Fruit fly (Drosophila melanogaster) whole organism, embryonic: Measurements from ENCODE around the gene CG15213.

ENCODE experiments used
- ATbp ChIP-seq: fragments of 200-800 bp; sonication (Bioruptor generic); optimal IDR thresholded peaks from 2 replicates; lab custom pipeline; 2017; ENCODE audit warnings: missing biosample characterization, mild to moderate bottlenecking, missing genetic modification characterization, missing genetic modification reagents
- Antp ChIP-seq: fragments of 200-800 bp; sonication (Bioruptor generic); optimal IDR thresholded peaks from 3 replicates; lab custom pipeline; 2016; ENCODE audit warnings: missing biosample characterization, missing genetic modification characterization
- CG10147 ChIP-seq: fragments of 200-800 bp; sonication (Bioruptor generic); optimal IDR thresholded peaks from 2 replicates; lab custom pipeline; 2019; ENCODE audit warnings: missing biosample characterization, mild to moderate bottlenecking, missing genetic modification characterization, moderate library complexity
- CG10274 ChIP-seq: fragments of 200-800 bp; sonication (Bioruptor generic); optimal IDR thresholded peaks from 3 replicates; lab custom pipeline; 2017; ENCODE audit warnings: missing biosample characterization, mild to moderate bottlenecking, missing genetic modification characterization
- CG10654 ChIP-seq: fragments of 200-800 bp; sonication (Bioruptor generic); optimal IDR thresholded peaks from 2 replicates; lab custom pipeline; 2016; ENCODE audit warnings: missing biosample characterization, missing genetic modification characterization
- CG12236 ChIP-seq: fragments of 200-800 bp; sonication (Bioruptor generic); optimal IDR thresholded peaks from 2 replicates; lab custom pipeline; 2016; ENCODE audit warnings: missing biosample characterization, missing genetic modification characterization
- CG12659 ChIP-seq: fragments of 200-800 bp; sonication (Bioruptor generic); optimal IDR thresholded peaks from 3 replicates; lab custom pipeline; 2017; ENCODE audit warnings: mild to moderate bottlenecking, missing biosample characterization, missing genetic modification reagents, missing genetic modification characterization
- CG12769 ChIP-seq: fragments of 200-800 bp; sonication (Bioruptor generic); optimal IDR thresholded peaks from 2 replicates; lab custom pipeline; 2019; ENCODE audit warnings: missing biosample characterization, mild to moderate bottlenecking, missing genetic modification characterization, moderate library complexity
- CG1529 ChIP-seq: fragments of 200-800 bp; sonication (Bioruptor generic); optimal IDR thresholded peaks from 3 replicates; lab custom pipeline; 2018; ENCODE audit warnings: missing biosample characterization, missing genetic modification characterization
- CG18011 ChIP-seq: fragments of 200-800 bp; sonication (Bioruptor generic); optimal IDR thresholded peaks from 2 replicates; lab custom pipeline; 2017; ENCODE audit warnings: missing biosample characterization, missing genetic modification characterization, mild to moderate bottlenecking, moderate library complexity, missing genotype
- CG1832 ChIP-seq: fragments of 200-800 bp; sonication (Bioruptor generic); optimal IDR thresholded peaks from 2 replicates; lab custom pipeline; 2017; ENCODE audit warnings: missing biosample characterization, mild to moderate bottlenecking, missing genetic modification characterization, inconsistent platforms
- CG31388 ChIP-seq: fragments of 200-800 bp; sonication (Bioruptor generic); optimal IDR thresholded peaks from 2 replicates; lab custom pipeline; 2016; ENCODE audit warnings: missing biosample characterization, missing genetic modification characterization
- CG3407 ChIP-seq: fragments of 200-800 bp; sonication (Bioruptor generic); optimal IDR thresholded peaks from 2 replicates; lab custom pipeline; 2018; ENCODE audit warnings: missing biosample characterization, mild to moderate bottlenecking, missing genetic modification characterization
- CG3847 ChIP-seq: fragments of 200-800 bp; sonication (Bioruptor generic); IDR thresholded peaks from 2 replicates; pipeline ENCODE4 v1.3.6; 2022; ENCODE audit warnings: missing biosample characterization, missing genetic modification characterization
- CG3995 ChIP-seq: fragments of 200-800 bp; sonication (Bioruptor generic); optimal IDR thresholded peaks from 3 replicates; lab custom pipeline; 2016; ENCODE audit warnings: missing biosample characterization, missing genetic modification characterization
- CG4360 ChIP-seq: fragments of 200-800 bp; sonication (Bioruptor generic); IDR thresholded peaks from 2 replicates; pipeline ENCODE4 v1.3.6; 2022; ENCODE audit warnings: missing biosample characterization, missing genetic modification characterization
- CG4424 ChIP-seq: fragments of 200-800 bp; sonication (Bioruptor generic); optimal IDR thresholded peaks from 3 replicates; lab custom pipeline; 2016; ENCODE audit warnings: missing biosample characterization, missing genetic modification characterization
- CG4617 ChIP-seq: fragments of 200-800 bp; sonication (Bioruptor generic); optimal IDR thresholded peaks from 3 replicates; lab custom pipeline; 2016; ENCODE audit warnings: missing biosample characterization, missing genetic modification characterization, borderline replicate concordance
- CG5245 ChIP-seq: fragments of 200-800 bp; sonication (Bioruptor generic); optimal IDR thresholded peaks from 3 replicates; lab custom pipeline; 2016; ENCODE audit warnings: missing biosample characterization, missing genetic modification characterization
- CG5953 ChIP-seq: fragments of 200-800 bp; sonication (Bioruptor generic); IDR thresholded peaks from 2 replicates; pipeline ENCODE4 v1.3.6; 2022; ENCODE audit warnings: missing biosample characterization, missing genetic modification characterization
- CG7271 ChIP-seq: fragments of 200-800 bp; sonication (Bioruptor generic); optimal IDR thresholded peaks from 2 replicates; lab custom pipeline; 2018; ENCODE audit warnings: missing biosample characterization, mild to moderate bottlenecking, missing genetic modification characterization, moderate library complexity
- CG7357 ChIP-seq: fragments of 200-800 bp; sonication (Bioruptor generic); IDR thresholded peaks from 3 replicates; pipeline ENCODE4 v1.3.6; 2022; ENCODE audit warnings: missing biosample characterization, missing genetic modification characterization
- CG7839 ChIP-seq: fragments of 200-800 bp; sonication (Bioruptor generic); optimal IDR thresholded peaks from 3 replicates; lab custom pipeline; 2018; ENCODE audit warnings: missing biosample characterization, mild to moderate bottlenecking, missing genetic modification characterization, moderate library complexity
- CG8089 ChIP-seq: fragments of 200-800 bp; sonication (Bioruptor generic); optimal IDR thresholded peaks from 3 replicates; lab custom pipeline; 2016; ENCODE audit warnings: missing biosample characterization, missing genetic modification characterization
- CG8924 ChIP-seq: fragments of 200-800 bp; optimal IDR thresholded peaks from 3 replicates; lab custom pipeline; 2019; ENCODE audit warnings: missing biosample characterization, mild to moderate bottlenecking, missing genetic modification characterization, moderate library complexity
- CG8944 ChIP-seq: fragments of 200-800 bp; sonication (Bioruptor generic); optimal IDR thresholded peaks from 3 replicates; lab custom pipeline; 2016; ENCODE audit warnings: missing biosample characterization, missing genetic modification characterization
- CG9215 ChIP-seq: fragments of 200-800 bp; sonication (Bioruptor generic); IDR thresholded peaks from 2 replicates; pipeline ENCODE4 v1.3.6; 2022; ENCODE audit warnings: missing biosample characterization, missing genetic modification characterization
- Dip3 ChIP-seq: fragments of 200-800 bp; sonication (Bioruptor generic); optimal IDR thresholded peaks from 3 replicates; lab custom pipeline; 2016; ENCODE audit warnings: missing biosample characterization, missing genetic modification characterization
- Dll ChIP-seq: fragments of 200-800 bp; sonication (Bioruptor generic); IDR thresholded peaks from 4 replicates; pipeline ENCODE4 v1.3.6; 2022; ENCODE audit warnings: missing biosample characterization, missing genetic modification characterization; ENCODE audit not compliant: partially characterized antibody
- Doc3 ChIP-seq: fragments of 200-800 bp; sonication (Bioruptor generic); IDR thresholded peaks from 3 replicates; pipeline ENCODE4 v1.3.6; 2022; ENCODE audit warnings: missing biosample characterization, missing genetic modification characterization; ENCODE audit not compliant: partially characterized antibody
- Drgx ChIP-seq: fragments of 200-800 bp; sonication (Bioruptor generic); IDR thresholded peaks from 2 replicates; pipeline ENCODE4 v1.3.6; 2022; ENCODE audit warnings: missing biosample characterization, missing genetic modification characterization
- Gsc ChIP-seq: fragments of 200-800 bp; sonication (Bioruptor generic); IDR thresholded peaks from 2 replicates; pipeline ENCODE4 v1.3.6; 2022; ENCODE audit warnings: missing biosample characterization, missing genetic modification characterization
- H15 ChIP-seq: fragments of 200-800 bp; sonication (Bioruptor generic); IDR thresholded peaks from 3 replicates; pipeline ENCODE4 v1.3.6; 2022; ENCODE audit warnings: missing biosample characterization, missing genetic modification characterization
- Rfx ChIP-seq: fragments of 200-800 bp; sonication (Bioruptor generic); IDR thresholded peaks from 2 replicates; pipeline ENCODE4 v1.3.6; 2022; ENCODE audit warnings: missing biosample characterization, missing genetic modification characterization
- Scr ChIP-seq: fragments of 200-800 bp; sonication (Bioruptor generic); IDR thresholded peaks from 2 replicates; pipeline ENCODE4 v1.3.6; 2022; ENCODE audit warnings: missing biosample characterization, missing genetic modification characterization; ENCODE audit not compliant: partially characterized antibody
- Sox100B ChIP-seq: fragments of 200-800 bp; sonication (Bioruptor generic); optimal IDR thresholded peaks from 3 replicates; lab custom pipeline; 2018; ENCODE audit warnings: missing biosample characterization, mild to moderate bottlenecking, missing genetic modification characterization
- Trl ChIP-seq, 3 experiments: fragments of >200 bp in 2 of 3; fragments of 200-800 bp in 1 of 3; sonication (Bioruptor generic) in 1 of 3; optimal IDR thresholded peaks; 2 replicates in 1 of 3; 3 replicates in 2 of 3; lab custom pipeline; 2016 to 2017; ENCODE audit warnings: missing biosample characterization in 1 of 3, missing genetic modification characterization in 1 of 3
- ac ChIP-seq: fragments of 200-800 bp; sonication (Bioruptor generic); optimal IDR thresholded peaks from 3 replicates; lab custom pipeline; 2017; ENCODE audit warnings: missing biosample characterization, mild to moderate bottlenecking, missing genetic modification characterization
- ase ChIP-seq: fragments of 200-800 bp; sonication (Bioruptor generic); IDR thresholded peaks from 3 replicates; pipeline ENCODE4 v1.3.6; 2022; ENCODE audit warnings: missing biosample characterization, missing genetic modification characterization
- chn ChIP-seq: fragments of 200-800 bp; sonication (Bioruptor generic); optimal IDR thresholded peaks from 2 replicates; lab custom pipeline; 2016; ENCODE audit warnings: missing biosample characterization, missing genetic modification characterization
- eyg ChIP-seq: fragments of 200-800 bp; sonication (Bioruptor generic); optimal IDR thresholded peaks from 3 replicates; lab custom pipeline; 2016; ENCODE audit warnings: missing biosample characterization, missing genetic modification characterization
- gsb-n ChIP-seq: fragments of 200-800 bp; sonication (Bioruptor generic); optimal IDR thresholded peaks from 3 replicates; lab custom pipeline; 2018; ENCODE audit warnings: missing biosample characterization, mild to moderate bottlenecking, missing genetic modification characterization
- ham ChIP-seq: fragments of 200-800 bp; sonication (Bioruptor generic); IDR thresholded peaks from 2 replicates; pipeline ENCODE4 v1.3.6; 2022; ENCODE audit warnings: missing biosample characterization, missing genetic modification characterization
- ind ChIP-seq: fragments of 200-800 bp; sonication (Bioruptor generic); optimal IDR thresholded peaks from 3 replicates; lab custom pipeline; 2016; ENCODE audit warnings: missing biosample characterization, missing genetic modification characterization
- lmd ChIP-seq: fragments of 200-800 bp; sonication (Bioruptor generic); IDR thresholded peaks from 2 replicates; pipeline ENCODE4 v1.3.6; 2022; ENCODE audit warnings: missing biosample characterization, missing genetic modification characterization
- pan ChIP-seq, 4 experiments: fragments of >200 bp in 3 of 4; fragments of 200-800 bp in 1 of 4; sonication (Bioruptor generic) in 1 of 4; optimal IDR thresholded peaks in 3 of 4; IDR thresholded peaks in 1 of 4; 2 replicates each; pipeline versions ENCODE4 v1.3.6 to Lab custom; 2017 to 2022; ENCODE audit warnings: missing biosample characterization in 2 of 4, missing genetic modification characterization in 2 of 4, mixed read lengths in 1 of 4
- slp2 ChIP-seq: fragments of 200-800 bp; sonication (Bioruptor generic); optimal IDR thresholded peaks from 2 replicates; lab custom pipeline; 2016; ENCODE audit warnings: missing biosample characterization, missing genetic modification characterization
- sna ChIP-seq: fragments of 200-800 bp; sonication (Bioruptor generic); IDR thresholded peaks from 2 replicates; pipeline ENCODE4 v1.3.6; 2022; ENCODE audit warnings: missing biosample characterization, missing genetic modification characterization; ENCODE audit not compliant: partially characterized antibody
- so ChIP-seq: fragments of 200-800 bp; sonication (Bioruptor generic); IDR thresholded peaks from 3 replicates; pipeline ENCODE4 v1.3.6; 2022; ENCODE audit warnings: missing biosample characterization, missing genetic modification characterization
- toy ChIP-seq: fragments of 200-800 bp; sonication (Bioruptor generic); IDR thresholded peaks from 2 replicates; pipeline ENCODE4 v1.3.6; 2022; ENCODE audit warnings: missing biosample characterization, missing genetic modification characterization

Gene CG15213

DNA sequence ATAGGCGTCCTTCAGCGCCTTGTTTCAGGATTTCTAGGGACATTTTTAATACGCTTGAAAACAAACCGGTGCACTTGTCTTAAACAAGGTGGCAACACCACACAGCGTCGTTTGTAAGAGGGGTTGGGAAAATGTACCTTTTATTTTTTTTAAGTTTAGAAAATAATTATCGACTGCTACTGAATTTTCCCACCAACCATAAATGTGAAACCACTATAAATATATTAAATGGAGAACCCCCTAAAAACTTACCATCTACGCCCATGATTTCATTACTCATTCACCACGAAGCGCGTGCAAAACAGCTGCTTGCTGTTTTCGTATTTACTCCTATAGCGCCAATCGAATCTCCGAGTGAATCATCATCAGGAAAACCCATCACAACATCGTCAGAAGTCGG is 6.3 kb upstream of the CG15213 start, which contains the start of the genes Tcs5 and CHMP2B (continued):
- TF ChIP-seq CG10274 (GFP tag; lab: Kevin White, UChicago): peak; percentile 96
- no peak for TF ChIP-seq pan (optimal IDR thresholded peaks at IDR 0.05; lab: Kevin White, UChicago)
- peak in 1 of 2 experiments; percentile 100 for TF ChIP-seq pan (GFP tag; optimal IDR thresholded peaks at IDR 0.05 in 1 of 2, IDR thresholded peaks at IDR 0.05 in 1 of 2)
- TF ChIP-seq H15 (GFP tag; lab: Robert Waterston, UW): peak; percentile 100
- TF ChIP-seq eyg (GFP tag; lab: Kevin White, UChicago): peak; percentile 99
- TF ChIP-seq CG7357: peak; percentile 100
- TF ChIP-seq ac (GFP tag; lab: Kevin White, UChicago): peak; percentile 99
- peak; percentile 96 for TF ChIP-seq CG4360 (GFP tag; lab: Robert Waterston, UW)
- TF ChIP-seq CG4617 (GFP tag; lab: Kevin White, UChicago): peak; percentile 100
- peak; percentile 23 for TF ChIP-seq CG1832 (GFP tag; lab: Kevin White, UChicago)
- TF ChIP-seq ase: peak; percentile 100
- peak; percentile 100 for TF ChIP-seq CG8944 (GFP tag; lab: Kevin White, UChicago)
- peak; percentile 99 for TF ChIP-seq CG1529 (GFP tag; lab: Kevin White, UChicago)
- peak; percentile 99 for TF ChIP-seq CG10147 (GFP tag; lab: Kevin White, UChicago)
- peak; percentile 99 for TF ChIP-seq CG8089 (GFP tag; lab: Kevin White, UChicago)
- TF ChIP-seq CG5953 (GFP tag; lab: Robert Waterston, UW): peak; percentile 100
- peak; percentile 99 for TF ChIP-seq CG8924 (tag; lab: Kevin White, UChicago)
- TF ChIP-seq Sox100B: peak; percentile 98
- peak; percentile 100 for TF ChIP-seq Gsc (GFP tag; lab: Robert Waterston, UW)
- peak; percentile 99 for TF ChIP-seq ham (GFP tag; lab: Robert Waterston, UW)
- TF ChIP-seq ind (GFP tag; lab: Kevin White, UChicago): peak; percentile 100
- TF ChIP-seq Dll (GFP tag; lab: Robert Waterston, UW): peak; percentile 52; the same call in 2 of the 4 replicates
- TF ChIP-seq Dip3 (GFP tag; lab: Kevin White, UChicago): peak; percentile 100
- TF ChIP-seq CG7271 (tag; lab: Kevin White, UChicago): peak; percentile 100
- peak; percentile 100 for TF ChIP-seq CG12659 (GFP tag; lab: Kevin White, UChicago)
- peak; percentile 94 for TF ChIP-seq CG18011
- peak; percentile 100 for TF ChIP-seq CG7839
- TF ChIP-seq CG4424 (GFP tag; lab: Kevin White, UChicago): peak; percentile 100
- TF ChIP-seq CG5245 (GFP tag; lab: Kevin White, UChicago): peak; percentile 100
- peak; percentile 100 for TF ChIP-seq toy
- peak; percentile 30; the same call in 1 of the 2 replicates for TF ChIP-seq Scr (GFP tag; lab: Robert Waterston, UW)
- TF ChIP-seq CG31388 (GFP tag; lab: Kevin White, UChicago): peak; percentile 99
- TF ChIP-seq Drgx: peak; percentile 100
- TF ChIP-seq slp2 (GFP tag; lab: Kevin White, UChicago): peak; percentile 100
- TF ChIP-seq Trl (optimal IDR thresholded peaks at IDR 0.05; lab: Kevin White, UChicago): no peak
- TF ChIP-seq Trl (GFP tag; optimal IDR thresholded peaks at IDR 0.05; lab: Kevin White, UChicago): peak; percentile 100
- TF ChIP-seq CG9215 (GFP tag; lab: Robert Waterston, UW): peak; percentile 100
- peak; percentile 100 for TF ChIP-seq chn (GFP tag; lab: Kevin White, UChicago)
- TF ChIP-seq Rfx: peak; percentile 100
- peak; percentile 100 for TF ChIP-seq CG12769 (tag; lab: Kevin White, UChicago)
- peak; percentile 100 for TF ChIP-seq so
- peak; percentile 89 for TF ChIP-seq CG3995 (GFP tag; lab: Kevin White, UChicago)
- TF ChIP-seq CG12236 (GFP tag; lab: Kevin White, UChicago): peak; percentile 99
- TF ChIP-seq CG3847 (GFP tag; lab: Robert Waterston, UW): peak; percentile 100
- peak; percentile 99 for TF ChIP-seq ATbp
- no peak for TF ChIP-seq Doc3 (GFP tag; lab: Robert Waterston, UW)
- TF ChIP-seq lmd (GFP tag; lab: Robert Waterston, UW): peak; percentile 100
- TF ChIP-seq CG3407: peak; percentile 99
- 0 out of 2 replicates have a peak, but pooled peaks have one; percentile 42 for TF ChIP-seq sna (GFP tag; lab: Robert Waterston, UW)
- peak; percentile 100 for TF ChIP-seq CG10654
- peak; percentile 99 for TF ChIP-seq Antp (GFP tag; lab: Kevin White, UChicago)
- TF ChIP-seq gsb-n (tag; lab: Kevin White, UChicago): peak; percentile 99
